Fruit fly (Drosophila melanogaster): ENCODE data around the gene Skel.

DNA sequence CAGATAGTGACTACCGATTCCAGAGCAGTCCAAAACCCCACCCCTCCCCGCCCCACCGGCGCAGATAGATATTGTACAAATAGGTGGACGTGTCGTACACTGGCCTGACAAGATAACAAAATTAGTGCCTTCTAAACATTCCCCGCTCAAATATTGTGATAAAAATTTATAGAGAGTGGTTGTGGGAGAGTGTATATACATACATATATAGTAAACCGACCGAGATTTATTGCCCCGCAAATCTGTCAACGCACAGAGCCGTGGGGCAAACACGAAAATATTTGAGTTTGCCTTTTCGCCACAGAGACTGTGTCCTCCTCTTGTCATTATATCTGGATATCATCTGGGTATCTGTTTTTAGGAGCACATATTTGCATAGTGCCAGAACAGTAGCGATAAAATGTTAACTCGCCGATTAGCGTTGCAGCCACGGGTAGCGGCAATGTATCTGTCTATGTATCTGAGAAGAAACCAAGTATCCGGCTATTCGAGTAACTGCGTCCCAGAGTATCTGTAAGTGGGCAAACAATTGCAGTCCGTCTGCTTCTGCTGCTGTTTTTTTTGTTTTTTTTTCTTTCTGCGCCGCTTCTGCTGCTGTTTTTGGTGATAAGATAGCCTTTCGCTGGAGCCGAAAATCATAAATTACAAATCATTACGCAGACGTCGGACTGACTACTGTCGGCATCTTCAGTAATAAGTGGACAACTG, 43.5 kb upstream of the Skel start:
- no peak for TF ChIP-seq ERR (GFP tag; optimal IDR thresholded peaks at IDR 0.05)
- TF ChIP-seq run (tag; optimal IDR thresholded peaks at IDR 0.05): no peak
- TF ChIP-seq Myb (GFP tag; optimal IDR thresholded peaks at IDR 0.05): no peak
- TF ChIP-seq CG33557 (GFP tag; optimal IDR thresholded peaks at IDR 0.05): peak; percentile 66
- no peak for TF ChIP-seq CG7271 (tag; optimal IDR thresholded peaks at IDR 0.05)
- peak; percentile 48 for TF ChIP-seq tap (tag; optimal IDR thresholded peaks at IDR 0.05)
- TF ChIP-seq CG8290 (GFP tag; optimal IDR thresholded peaks at IDR 0.05): no peak
- peak; percentile 14 to 29 for TF ChIP-seq CG8290 (tag; optimal IDR thresholded peaks at IDR 0.05)
- TF ChIP-seq h (optimal IDR thresholded peaks at IDR 0.05): no peak
- TF ChIP-seq HLHmδ (GFP tag; optimal IDR thresholded peaks at IDR 0.05): no peak
- TF ChIP-seq Fer1 (GFP tag; optimal IDR thresholded peaks at IDR 0.05): peak; percentile 74
- TF ChIP-seq insv (GFP tag; optimal IDR thresholded peaks at IDR 0.05): no peak

Measured in whole organism, embryonic.